Fruit fly (Drosophila melanogaster): ENCODE results near the gene Strump.

The Strump gene

dm6 chr3L:16172809-16173276, 51.0 kb downstream of the Strump start (continued):
- TF ChIP-seq dsx (GFP tag; optimal IDR thresholded peaks at IDR 0.05; ENCODE audit: poor library complexity, severe bottlenecking) (peak; percentile 71), CG6163 (GFP tag; IDR thresholded peaks at IDR 0.05) (peak; percentile 74), lz (GFP tag; optimal IDR thresholded peaks at IDR 0.05) (peak; percentile 55), salr (GFP tag; optimal IDR thresholded peaks at IDR 0.05) (peak in 1 of 2 experiments; percentile 74), CG8319 (GFP tag; optimal IDR thresholded peaks at IDR 0.05) (peak; percentile 41), CG11762 (GFP tag; optimal IDR thresholded peaks at IDR 0.05; ENCODE audit: insufficient read depth) (peak; percentile 62), CG32006 (GFP tag; optimal IDR thresholded peaks at IDR 0.05) (peak; percentile 77), ss (GFP tag; optimal IDR thresholded peaks at IDR 0.05) (peak; percentile 80 to 82), dac (GFP tag; optimal IDR thresholded peaks at IDR 0.05) (no peak), CG15336 (GFP tag; IDR thresholded peaks at IDR 0.05) (0 out of 2 replicates have a peak, but pooled peaks have one; percentile 28), Blimp-1 (GFP tag; optimal IDR thresholded peaks at IDR 0.05) (peak; percentile 30), achi (GFP tag; optimal IDR thresholded peaks at IDR 0.05) (peak; percentile 73), fd85E (GFP tag; optimal IDR thresholded peaks at IDR 0.05) (no peak), CG6808 (GFP tag; optimal IDR thresholded peaks at IDR 0.05) (peak; percentile 84), Ets96B (tag; optimal IDR thresholded peaks at IDR 0.05) (peak; percentile 86), Eip93F (GFP tag; optimal IDR thresholded peaks at IDR 0.05) (no peak), Hr38 (GFP tag; optimal IDR thresholded peaks at IDR 0.05) (no peak), net (GFP tag; optimal IDR thresholded peaks at IDR 0.05) (peak; percentile 71), cyc (GFP tag; optimal IDR thresholded peaks at IDR 0.05) (peak; percentile 27), Met (GFP tag; optimal IDR thresholded peaks at IDR 0.05) (peak; percentile 61), fd59A (GFP tag; optimal IDR thresholded peaks at IDR 0.05) (peak; percentile 76), CG4318 (GFP tag; optimal IDR thresholded peaks at IDR 0.05) (peak; percentile 49), CG6276 (GFP tag; optimal IDR thresholded peaks at IDR 0.05) (peak; percentile 34), CG8119 (GFP tag; IDR thresholded peaks at IDR 0.05) (peak; percentile 59), Hr39 (GFP tag; optimal IDR thresholded peaks at IDR 0.05) (peak; percentile 22), Gug (GFP tag; IDR thresholded peaks at IDR 0.05) (no peak), OdsH (GFP tag; optimal IDR thresholded peaks at IDR 0.05) (peak; percentile 75), esn (GFP tag; optimal IDR thresholded peaks at IDR 0.05) (peak; percentile 80), Lpt (GFP tag; optimal IDR thresholded peaks at IDR 0.05) (no peak), Sox14 (GFP tag; optimal IDR thresholded peaks at IDR 0.05) (peak; percentile 64), Eip75B (GFP tag; optimal IDR thresholded peaks at IDR 0.05) (peak; percentile 59), CG3919 (GFP tag; optimal IDR thresholded peaks at IDR 0.05) (peak; percentile 69), CG6792 (GFP tag; optimal IDR thresholded peaks at IDR 0.05) (peak; percentile 65), topi (GFP tag; optimal IDR thresholded peaks at IDR 0.05) (peak; percentile 44), CG9139 (GFP tag; optimal IDR thresholded peaks at IDR 0.05) (peak; percentile 71)

dm6 chr3L:16173818-16174601, 52.2 kb downstream of the Strump start:
- no peak for TF ChIP-seq acj6 (GFP tag; optimal IDR thresholded peaks at IDR 0.05)
- peak; percentile 2 for TF ChIP-seq CG11762 (GFP tag; optimal IDR thresholded peaks at IDR 0.05; ENCODE audit: insufficient read depth)
- peak; percentile 28 for TF ChIP-seq Ets96B (tag; optimal IDR thresholded peaks at IDR 0.05)
- TF ChIP-seq spab (GFP tag; optimal IDR thresholded peaks at IDR 0.05) = peak; percentile 45
- 0 out of 3 replicates have a peak, but pooled peaks have one; percentile 19 for TF ChIP-seq eg (GFP tag; IDR thresholded peaks at IDR 0.05)
- peak; percentile 50 for TF ChIP-seq CG1621 (tag; optimal IDR thresholded peaks at IDR 0.05)
- TF ChIP-seq Eip78C (GFP tag) = peak; percentile 79
- TF ChIP-seq fkh (GFP tag; optimal IDR thresholded peaks at IDR 0.05) = no peak
- TF ChIP-seq CG3919 (GFP tag; optimal IDR thresholded peaks at IDR 0.05) = peak; percentile 40
- TF ChIP-seq CG3032 (tag; optimal IDR thresholded peaks at IDR 0.05) = peak; percentile 6
- TF ChIP-seq dsx (GFP tag; optimal IDR thresholded peaks at IDR 0.05; ENCODE audit: poor library complexity, severe bottlenecking) = peak; percentile 86
- TF ChIP-seq CG9139 (GFP tag; optimal IDR thresholded peaks at IDR 0.05) = peak; percentile 60
- peak; percentile 40 for TF ChIP-seq CG10669 (GFP tag; optimal IDR thresholded peaks at IDR 0.05)
- peak; percentile 77 to 83 for TF ChIP-seq ss (GFP tag; optimal IDR thresholded peaks at IDR 0.05)
- TF ChIP-seq pdm3 (GFP tag; optimal IDR thresholded peaks at IDR 0.05) = no peak
- TF ChIP-seq CG6792 (GFP tag; optimal IDR thresholded peaks at IDR 0.05) = peak; percentile 33
- no peak for TF ChIP-seq CG6276 (GFP tag; optimal IDR thresholded peaks at IDR 0.05)
- TF ChIP-seq CG6808 (GFP tag; optimal IDR thresholded peaks at IDR 0.05) = peak; percentile 74
- TF ChIP-seq fd85E (GFP tag; optimal IDR thresholded peaks at IDR 0.05) = no peak
- peak; percentile 33 for TF ChIP-seq CG16779 (tag; optimal IDR thresholded peaks at IDR 0.05)
- peak; percentile 4 for TF ChIP-seq CG6854 (GFP tag; optimal IDR thresholded peaks at IDR 0.05)
- peak; percentile 37 for TF ChIP-seq Lpt (GFP tag; optimal IDR thresholded peaks at IDR 0.05)
- peak; percentile 6 for TF ChIP-seq net (GFP tag; optimal IDR thresholded peaks at IDR 0.05)
